Worm (Caenorhabditis elegans) whole organism, dauer: ENCODE data around the gene srbc-65.
"Not testable (repeated sequence)": the region's sequence is repeated elsewhere in the genome, so short reads cannot be mapped to it uniquely, and the experiment has no call there.

Source experiments
- unc-62 ChIP-seq: sonication (generic microtip); optimal IDR thresholded peaks from 2 replicates; lab custom pipeline; 2017; ENCODE audit warnings: missing biosample characterization, missing genetic modification reagents, missing genetic modification characterization

Gene srbc-65

DNA sequence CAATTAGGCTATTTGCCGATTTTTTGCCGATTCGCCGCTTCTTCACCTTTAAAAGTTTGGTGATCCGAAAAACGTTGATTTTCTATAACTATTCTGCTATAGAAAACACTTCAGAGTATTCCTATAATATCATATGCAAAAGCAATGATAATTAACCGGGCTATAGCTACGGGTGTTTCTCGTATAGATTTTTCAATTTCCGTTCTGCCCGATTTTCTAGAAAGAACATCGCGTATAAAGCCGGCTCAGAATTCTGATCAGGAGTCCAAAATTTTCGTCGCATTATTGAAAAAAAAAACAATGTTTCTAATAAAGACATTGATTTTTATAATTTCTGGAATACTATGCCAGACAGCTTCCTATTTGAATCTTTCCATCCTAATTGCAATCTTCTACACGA, at the start of gene srbc-65:
Gene srbc-65 (plus strand): TSS at position 301 of the 400 bp plus-strand sequence.
- TF ChIP-seq unc-62 (GFP tag; lab: Kevin White, UChicago): no peak

DNA sequence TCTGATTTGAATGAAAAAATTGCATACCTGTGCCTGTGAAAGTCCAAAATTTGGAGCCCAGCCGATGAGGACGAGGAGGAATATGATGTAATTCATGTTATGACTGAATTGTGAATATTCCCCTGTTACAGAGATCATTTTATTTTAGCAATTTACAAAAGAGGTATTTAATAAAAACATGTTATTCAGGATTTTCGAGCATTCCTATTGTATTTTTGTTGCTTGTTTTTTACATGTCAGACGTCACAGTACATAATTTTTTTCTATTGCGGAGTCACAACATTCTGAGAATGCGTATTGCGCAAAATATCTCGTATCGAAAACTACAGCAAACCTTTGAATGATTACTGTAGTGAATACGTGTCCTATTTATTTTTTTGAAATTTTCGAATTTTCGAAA, 47.6 kb upstream of the srbc-65 start, which contains the start of gene F36D3.14:
Gene F36D3.14 (minus strand): TSS at position 101 of the 400 bp plus-strand sequence.
- no peak for TF ChIP-seq unc-62 (GFP tag; lab: Kevin White, UChicago)

DNA sequence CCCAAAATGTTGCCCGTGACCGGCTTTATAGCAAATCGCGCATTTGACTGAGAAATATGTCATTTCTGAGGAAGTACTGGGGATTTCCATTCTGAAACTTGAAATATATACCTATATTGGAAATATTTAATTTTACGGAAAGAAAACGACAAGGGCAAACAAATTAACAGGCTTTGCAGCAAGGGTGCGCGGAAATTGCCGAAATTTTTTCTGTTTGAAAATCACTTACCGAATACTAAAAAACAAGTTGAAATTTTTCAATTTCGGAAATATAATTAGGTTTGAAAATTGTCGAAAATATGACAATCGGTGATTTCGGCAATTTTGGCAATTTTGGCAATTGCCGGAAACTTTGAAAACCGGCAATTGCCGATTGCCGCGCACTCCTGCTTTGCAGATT, 45.0 kb upstream of the srbc-65 start, which contains the start of gene nhr-54:
Gene nhr-54 (minus strand): TSS at position 101 of the 400 bp plus-strand sequence.
- no peak for TF ChIP-seq unc-62 (GFP tag; lab: Kevin White, UChicago)

DNA sequence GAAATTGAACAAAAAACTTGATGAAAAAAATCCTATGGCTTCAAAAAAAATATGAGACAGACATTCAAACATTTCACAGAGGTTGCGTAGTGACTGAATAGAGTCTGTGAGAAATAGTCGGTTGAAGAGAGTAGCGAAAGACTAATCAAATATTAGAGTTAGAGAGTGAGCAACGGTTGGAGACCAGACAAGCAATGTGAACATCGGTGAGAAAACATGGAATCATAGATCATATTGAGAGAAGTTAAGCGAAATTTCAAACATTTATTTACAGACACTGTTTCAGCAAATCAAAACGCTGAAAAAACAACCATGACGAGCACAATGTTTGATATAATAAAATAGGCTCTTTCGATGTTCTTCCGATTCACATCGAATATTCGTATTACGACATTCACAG, 44.1 kb upstream of the srbc-65 start:
- no peak for TF ChIP-seq unc-62 (GFP tag; lab: Kevin White, UChicago)

DNA sequence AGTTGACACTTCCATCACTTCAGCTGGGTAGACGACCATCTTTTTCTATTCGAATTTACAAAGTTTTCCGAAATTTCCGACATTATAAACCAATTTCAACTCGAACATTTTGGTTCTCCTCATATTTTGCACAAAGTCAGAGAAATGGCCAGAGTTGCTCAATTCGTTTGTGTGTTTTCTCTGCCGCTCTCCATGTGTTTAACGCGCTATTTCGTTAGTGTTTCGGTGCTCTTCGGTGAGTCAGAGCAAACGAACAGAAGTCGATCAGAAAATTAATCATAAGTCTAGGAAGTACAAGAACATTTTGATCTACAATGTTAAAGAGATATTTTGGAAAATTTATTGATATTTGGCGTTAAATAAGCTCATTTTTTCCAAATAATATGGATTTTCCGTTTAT, 42.1 kb upstream of the srbc-65 start, which contains the start of gene srr-3:
Gene srr-3 (minus strand): TSS at position 101 of the 400 bp plus-strand sequence.
- TF ChIP-seq unc-62 (GFP tag; lab: Kevin White, UChicago): no peak

DNA sequence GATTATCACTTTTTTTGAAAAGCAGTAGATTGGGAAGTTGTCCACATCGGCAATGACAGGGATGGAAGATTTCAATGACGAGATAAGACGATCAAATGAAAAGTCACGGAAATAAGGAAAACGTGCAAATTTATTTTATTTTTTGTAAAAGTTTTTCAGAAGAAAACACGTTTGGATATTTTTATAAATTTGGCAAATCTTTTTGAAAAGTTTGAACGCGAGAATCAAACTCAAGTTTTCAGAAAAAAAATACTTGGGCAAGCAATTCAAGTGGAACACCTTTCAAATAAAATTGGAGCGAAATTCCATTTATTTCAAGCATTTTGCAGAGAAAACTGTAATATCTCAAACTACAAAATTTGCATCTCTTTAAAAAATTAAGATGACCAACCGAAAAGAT, 35.6 kb upstream of the srbc-65 start, which contains the start of gene F36D3.5:
Gene F36D3.5 (minus strand): TSS at position 101 of the 400 bp plus-strand sequence.
- TF ChIP-seq unc-62 (GFP tag; lab: Kevin White, UChicago): not testable (repeated sequence)

DNA sequence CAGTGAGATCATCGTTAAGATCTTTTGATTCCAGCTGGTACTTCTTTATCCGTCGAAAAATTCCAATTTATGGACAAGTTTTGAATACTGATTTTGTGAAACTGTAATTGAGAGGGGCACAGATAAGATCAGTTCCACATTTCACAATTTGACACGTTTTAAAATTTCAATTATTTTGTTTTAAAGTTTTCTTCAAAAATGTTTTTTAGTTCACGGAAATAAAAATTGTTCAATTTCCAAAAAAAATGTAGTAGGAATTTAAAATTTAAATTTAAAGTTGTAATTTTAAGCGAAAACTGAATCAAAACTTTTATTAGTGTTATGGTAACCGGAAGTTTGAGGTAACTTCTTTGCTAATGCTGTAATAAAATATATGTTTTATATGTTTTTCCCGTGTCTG, 33.2 kb upstream of the srbc-65 start, which contains the start of gene F36D3.4:
Gene F36D3.4 (minus strand): TSS at position 101 of the 400 bp plus-strand sequence.
- no peak for TF ChIP-seq unc-62 (GFP tag; lab: Kevin White, UChicago)

DNA sequence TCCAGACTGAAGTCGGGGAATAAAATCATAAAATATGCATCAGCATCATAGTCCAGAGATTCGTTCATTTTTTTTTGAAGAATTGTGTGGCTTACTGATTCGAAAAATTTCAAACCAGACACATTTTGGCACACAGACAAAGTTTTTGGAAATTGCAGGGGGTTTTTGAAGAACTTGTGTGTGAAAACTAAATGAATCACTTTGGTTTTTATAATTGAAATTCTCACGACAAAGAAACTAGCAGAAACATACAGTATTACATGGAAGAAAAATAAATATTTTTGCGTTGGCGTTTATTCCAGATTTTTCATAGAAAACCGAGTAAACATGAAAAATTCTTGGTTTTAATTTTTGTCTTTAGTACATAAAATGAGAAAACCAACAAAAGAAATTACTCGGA, 28.5 kb upstream of the srbc-65 start, which contains the start of gene srw-34:
Gene srw-34 (minus strand): TSS at position 101 of the 400 bp plus-strand sequence.
- TF ChIP-seq unc-62 (GFP tag; lab: Kevin White, UChicago): no peak

DNA sequence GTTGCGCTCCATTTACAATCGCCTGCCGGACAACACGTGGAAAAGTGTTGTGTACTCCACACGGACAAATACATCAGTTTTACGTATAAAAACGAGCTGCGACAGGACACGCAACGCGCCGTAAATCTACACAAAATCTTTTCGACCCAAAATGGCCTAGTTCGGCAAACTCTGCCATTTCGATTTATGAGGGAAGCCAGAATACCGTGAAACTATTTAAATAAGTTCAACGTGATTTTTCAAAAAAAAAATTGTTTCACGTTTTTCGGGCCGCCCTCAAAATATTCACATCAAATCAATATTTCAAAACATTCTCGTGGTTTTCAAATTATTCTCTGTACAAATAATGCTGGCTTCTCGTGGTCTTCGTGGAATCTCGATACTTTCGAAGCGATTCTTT, 23.9 kb upstream of the srbc-65 start, which contains the start of gene F36D3.8:
Gene F36D3.8 (plus strand): TSS at position 301 of the 400 bp plus-strand sequence.
- no peak for TF ChIP-seq unc-62 (GFP tag; lab: Kevin White, UChicago)

DNA sequence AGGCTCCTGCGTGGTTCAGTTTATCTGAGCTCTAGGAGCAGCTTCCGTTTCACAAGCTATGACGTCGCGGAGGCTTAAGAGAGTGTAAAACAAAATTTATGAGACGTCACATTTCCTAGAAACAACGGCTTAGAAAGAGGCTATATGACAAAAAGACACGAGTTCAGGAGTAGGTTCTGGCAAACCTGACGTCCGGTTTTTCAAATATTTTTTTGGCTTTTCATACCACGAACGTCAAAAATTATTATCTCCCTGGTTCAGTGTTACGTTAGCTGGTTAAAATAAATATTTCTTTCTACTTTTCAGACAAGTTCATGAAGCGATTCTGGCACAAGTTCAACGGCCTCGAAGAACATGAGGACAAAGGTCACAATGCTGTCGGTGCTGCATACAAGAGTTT, 23.0 kb upstream of the srbc-65 start, which contains the start of gene F36D3.16:
Gene F36D3.16 (plus strand): TSS at position 301 of the 400 bp plus-strand sequence.
- no peak for TF ChIP-seq unc-62 (GFP tag; lab: Kevin White, UChicago)

DNA sequence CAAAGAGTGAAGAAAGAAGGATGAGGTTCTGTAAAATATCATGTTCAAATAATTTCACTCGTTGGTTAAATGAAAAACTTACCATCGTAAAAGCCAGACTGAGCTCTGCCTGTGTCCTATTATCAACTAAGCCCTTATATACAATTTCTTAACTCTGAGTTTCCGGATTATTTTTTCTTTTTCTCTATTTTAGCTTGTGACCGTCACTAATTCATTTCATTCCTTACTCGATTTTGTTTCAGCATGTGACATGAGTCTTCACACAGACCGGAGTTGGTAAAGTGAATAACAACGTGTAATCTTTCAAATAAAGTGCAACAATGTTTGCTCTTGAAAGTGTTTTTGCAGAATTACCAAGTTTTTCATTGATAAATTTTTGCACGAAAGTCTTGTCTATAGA, 16.8 kb upstream of the srbc-65 start, which contains the start of gene cpr-2:
Gene cpr-2 (minus strand): TSS at position 101 of the 400 bp plus-strand sequence.
- TF ChIP-seq unc-62 (GFP tag; lab: Kevin White, UChicago): no peak

DNA sequence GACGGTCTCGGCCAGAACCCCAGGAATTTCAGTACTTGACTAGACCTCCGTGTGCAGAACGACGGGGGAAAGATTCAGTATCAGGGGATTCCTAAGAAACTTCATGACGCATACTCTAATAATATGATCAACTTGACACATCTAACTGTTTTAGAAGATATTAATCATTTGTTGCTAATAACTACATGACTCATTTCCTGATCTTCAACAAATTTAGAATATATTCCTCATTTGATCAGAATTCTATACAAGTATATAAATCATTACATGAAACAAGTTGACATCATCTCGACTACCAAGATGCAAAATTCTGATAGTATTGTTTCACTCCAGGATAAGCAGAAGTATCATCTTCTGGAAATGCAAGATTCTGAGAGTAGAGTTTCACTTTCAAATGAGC, 15.6 kb upstream of the srbc-65 start, which contains the start of gene Y32B12B.8:
Gene Y32B12B.8 (plus strand): TSS at position 301 of the 400 bp plus-strand sequence.
- no peak for TF ChIP-seq unc-62 (GFP tag; lab: Kevin White, UChicago)

DNA sequence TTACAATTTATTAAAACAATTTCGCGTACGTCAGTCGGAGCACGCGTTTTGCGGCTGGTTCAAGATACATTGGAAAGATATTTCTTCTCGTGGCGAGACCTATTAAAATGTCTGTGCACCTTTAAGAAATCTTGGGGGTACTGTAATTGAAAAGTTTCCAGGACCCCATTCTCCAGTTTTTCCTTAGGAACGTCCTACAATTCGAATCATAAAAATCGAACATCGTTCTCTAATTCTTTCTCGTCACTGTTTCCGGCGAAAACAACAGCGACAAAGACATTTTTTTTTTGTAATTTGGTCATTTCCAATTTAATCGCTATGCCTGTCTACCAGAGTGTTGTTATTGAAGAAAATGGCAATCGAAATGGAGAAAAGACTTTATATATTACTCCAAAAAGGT, 14.1 kb upstream of the srbc-65 start, which contains the start of gene Y32B12B.1:
Gene Y32B12B.1 (plus strand): TSS at position 301 of the 400 bp plus-strand sequence.
- TF ChIP-seq unc-62 (GFP tag; lab: Kevin White, UChicago): no peak

DNA sequence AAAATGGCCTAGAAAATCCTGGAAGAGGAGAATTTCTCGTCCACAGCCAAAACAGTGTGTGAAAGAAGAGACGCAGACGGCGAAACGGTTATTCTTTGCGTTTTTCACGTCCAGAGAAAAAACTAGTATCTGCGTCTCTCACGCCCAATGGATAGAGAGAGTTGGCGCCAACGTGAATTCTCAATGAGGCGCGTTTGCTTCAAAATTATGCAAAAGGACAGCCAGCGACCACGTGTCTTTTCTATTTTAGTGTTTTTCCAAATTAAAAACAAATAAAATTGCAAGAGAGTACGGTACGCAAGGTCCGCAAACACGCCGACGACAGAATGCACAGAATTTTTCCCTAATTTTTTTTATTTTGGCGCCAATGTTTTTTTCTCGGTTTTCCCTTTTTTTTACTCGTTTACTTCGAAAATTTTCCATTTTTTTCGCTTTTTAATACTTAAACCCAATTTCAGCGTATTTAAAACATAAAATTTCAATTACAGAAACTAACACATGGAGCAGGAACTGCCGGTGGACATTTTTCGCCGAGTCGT, 12.8 kb upstream of the srbc-65 start, which contains the start of gene Y32B12B.2:
Gene Y32B12B.2 (plus strand): TSS at position 489 of the 539 bp plus-strand sequence.
- TF ChIP-seq unc-62 (GFP tag; lab: Kevin White, UChicago): no peak

DNA sequence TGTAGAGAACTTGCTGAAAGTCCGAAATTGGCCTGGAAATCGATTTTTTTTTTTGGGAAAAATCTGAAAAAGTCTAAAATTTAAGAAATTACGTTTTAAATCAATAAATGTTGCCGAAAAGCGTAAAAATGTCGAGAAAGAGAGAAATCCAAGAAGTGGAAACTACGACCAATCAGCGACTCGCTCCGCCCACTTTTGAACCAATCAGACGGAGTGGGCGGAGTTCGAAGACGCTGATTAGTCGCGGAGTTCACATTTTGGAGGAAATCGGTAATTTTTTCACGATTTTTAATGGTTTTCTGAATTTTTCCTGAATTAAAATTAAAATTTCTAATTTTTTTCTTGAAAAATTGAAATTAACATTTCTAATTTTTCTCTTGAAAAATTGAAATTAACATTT, 11.1 kb upstream of the srbc-65 start:
- no peak for TF ChIP-seq unc-62 (GFP tag; lab: Kevin White, UChicago)

DNA sequence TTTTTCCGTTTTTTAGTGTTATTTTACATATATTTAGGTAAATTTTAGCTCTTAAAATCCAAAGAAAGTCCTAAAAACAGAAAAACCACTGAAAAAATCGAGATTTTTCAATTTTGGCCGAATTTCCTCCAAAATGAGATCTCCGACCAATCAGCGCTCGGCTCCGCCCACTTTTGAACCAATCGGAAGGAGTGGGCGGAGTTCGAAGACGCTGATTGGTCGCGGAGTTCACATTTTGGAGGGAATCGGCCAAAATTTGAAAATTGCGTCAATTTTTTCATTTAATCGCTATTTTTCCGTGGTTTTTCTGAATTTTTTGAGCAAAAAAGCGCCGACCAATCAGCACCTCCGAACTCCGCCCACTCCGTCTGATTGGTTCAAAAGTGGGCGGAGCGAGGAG, 10.1 kb upstream of the srbc-65 start:
- TF ChIP-seq unc-62 (GFP tag; lab: Kevin White, UChicago): no peak
